Fruit fly (Drosophila melanogaster): ENCODE measurements around the gene CG42637.

The CG42637 gene

dm6 chr3L:19790929-19791687 is 2.3 kb downstream of the CG42637 start (continued):
- TF ChIP-seq CG6791 (GFP tag; IDR thresholded peaks at IDR 0.05; ENCODE audit: partially characterized antibody), result peak; percentile 46; the same call in 1 of the 3 replicates
- peak; percentile 14 for TF ChIP-seq caup (GFP tag; optimal IDR thresholded peaks at IDR 0.05; ENCODE audit: severe bottlenecking)
- TF ChIP-seq ssp (GFP tag; IDR thresholded peaks at IDR 0.05), result peak; percentile 55
- TF ChIP-seq Hmx (GFP tag; optimal IDR thresholded peaks at IDR 0.05), result peak; percentile 13
- no peak; the same call in 1 of the 2 replicates for TF ChIP-seq chm (GFP tag; IDR thresholded peaks at IDR 0.05)
- no peak for TF ChIP-seq sc (optimal IDR thresholded peaks at IDR 0.05)
- TF ChIP-seq sc (GFP tag; optimal IDR thresholded peaks at IDR 0.05), result no peak
- TF ChIP-seq Six4 (GFP tag; optimal IDR thresholded peaks at IDR 0.05), result peak; percentile 51
- no peak for TF ChIP-seq CG4854 (GFP tag; optimal IDR thresholded peaks at IDR 0.05)
- TF ChIP-seq CG4424 (GFP tag; optimal IDR thresholded peaks at IDR 0.05), result peak; percentile 55
- no peak for TF ChIP-seq CG2889 (GFP tag; IDR thresholded peaks at IDR 0.05)
- TF ChIP-seq Trl (optimal IDR thresholded peaks at IDR 0.05), result peak; percentile 86 to 94
- TF ChIP-seq Trl (GFP tag; optimal IDR thresholded peaks at IDR 0.05), result peak; percentile 37
- peak; percentile 54 for TF ChIP-seq Atf3 (GFP tag; optimal IDR thresholded peaks at IDR 0.05)
- TF ChIP-seq Oaz (GFP tag; IDR thresholded peaks at IDR 0.05), result no peak
- TF ChIP-seq fu2 (GFP tag; optimal IDR thresholded peaks at IDR 0.05), result peak; percentile 58
- peak; percentile 24 for TF ChIP-seq CG8281 (tag; optimal IDR thresholded peaks at IDR 0.05)
- TF ChIP-seq E2f1 (GFP tag; IDR thresholded peaks at IDR 0.05), result peak; percentile 38
- peak; percentile 26 for TF ChIP-seq CG15696 (tag; optimal IDR thresholded peaks at IDR 0.05)
- TF ChIP-seq zf30C (GFP tag; optimal IDR thresholded peaks at IDR 0.05), result peak; percentile 75
- peak; percentile 65 for TF ChIP-seq CG9215 (GFP tag; IDR thresholded peaks at IDR 0.05)
- TF ChIP-seq NC2β (GFP tag; optimal IDR thresholded peaks at IDR 0.05), result peak; percentile 15
- peak; percentile 51; the same call in 2 of the 3 replicates for TF ChIP-seq CG7357 (GFP tag; IDR thresholded peaks at IDR 0.05)
- TF ChIP-seq CG15269 (tag; optimal IDR thresholded peaks at IDR 0.05), result peak; percentile 37
- TF ChIP-seq ewg (GFP tag; optimal IDR thresholded peaks at IDR 0.05), result peak; percentile 55
- peak; percentile 60 for TF ChIP-seq CHES-1-like (GFP tag; optimal IDR thresholded peaks at IDR 0.05)
- TF ChIP-seq otp (GFP tag; IDR thresholded peaks at IDR 0.05), result 0 out of 3 replicates have a peak, but pooled peaks have one; percentile 37
- peak; percentile 71 for TF ChIP-seq dmrt11E (tag; optimal IDR thresholded peaks at IDR 0.05)
- TF ChIP-seq p53 (GFP tag; optimal IDR thresholded peaks at IDR 0.05), result peak; percentile 42
- no peak for TF ChIP-seq pan (optimal IDR thresholded peaks at IDR 0.05)
- TF ChIP-seq pan (GFP tag; optimal IDR thresholded peaks at IDR 0.05 in 1 of 2, IDR thresholded peaks at IDR 0.05 in 1 of 2), result no peak
- 0 out of 2 replicates have a peak, but pooled peaks have one; percentile 20 for TF ChIP-seq ro (GFP tag; IDR thresholded peaks at IDR 0.05)
- TF ChIP-seq Ravus (GFP tag; IDR thresholded peaks at IDR 0.05), result no peak; the same call in 1 of the 2 replicates
- TF ChIP-seq yki (optimal IDR thresholded peaks at IDR 0.05), result peak; percentile 21
- TF ChIP-seq zfh2 (GFP tag; optimal IDR thresholded peaks at IDR 0.05), result peak; percentile 70
- peak; percentile 14 to 69 for TF ChIP-seq Hr51 (GFP tag; optimal IDR thresholded peaks at IDR 0.05)
- TF ChIP-seq CG34224 (GFP tag; IDR thresholded peaks at IDR 0.05; ENCODE audit: partially characterized antibody), result no peak; the same call in 2 of the 3 replicates
- TF ChIP-seq CG18599 (GFP tag; optimal IDR thresholded peaks at IDR 0.05), result peak; percentile 64
- TF ChIP-seq CG10366 (GFP tag; IDR thresholded peaks at IDR 0.05), result peak; percentile 19; the same call in 1 of the 2 replicates
- TF ChIP-seq CG12391 (tag; optimal IDR thresholded peaks at IDR 0.05), result peak; percentile 78
- no peak for TF ChIP-seq Gsc (GFP tag; IDR thresholded peaks at IDR 0.05)
- TF ChIP-seq Ets65A (GFP tag), result peak; percentile 96
- TF ChIP-seq slou (GFP tag; optimal IDR thresholded peaks at IDR 0.05), result peak; percentile 42
- TF ChIP-seq CG17912 (GFP tag; optimal IDR thresholded peaks at IDR 0.05), result no peak
- TF ChIP-seq Optix (GFP tag; IDR thresholded peaks at IDR 0.05), result no peak
- no peak for TF ChIP-seq CG6813 (GFP tag; optimal IDR thresholded peaks at IDR 0.05)
- TF ChIP-seq CG1233 (GFP tag; optimal IDR thresholded peaks at IDR 0.05), result peak; percentile 22
- peak; percentile 33; the same call in 1 of the 2 replicates for TF ChIP-seq sob (GFP tag; IDR thresholded peaks at IDR 0.05)
- peak; percentile 60 for TF ChIP-seq jing (GFP tag; optimal IDR thresholded peaks at IDR 0.05)
- TF ChIP-seq pum (GFP tag; optimal IDR thresholded peaks at IDR 0.05), result peak; percentile 46
